Worm (Caenorhabditis elegans): ENCODE measurements around the gene col-160.

Gene col-160

DNA sequence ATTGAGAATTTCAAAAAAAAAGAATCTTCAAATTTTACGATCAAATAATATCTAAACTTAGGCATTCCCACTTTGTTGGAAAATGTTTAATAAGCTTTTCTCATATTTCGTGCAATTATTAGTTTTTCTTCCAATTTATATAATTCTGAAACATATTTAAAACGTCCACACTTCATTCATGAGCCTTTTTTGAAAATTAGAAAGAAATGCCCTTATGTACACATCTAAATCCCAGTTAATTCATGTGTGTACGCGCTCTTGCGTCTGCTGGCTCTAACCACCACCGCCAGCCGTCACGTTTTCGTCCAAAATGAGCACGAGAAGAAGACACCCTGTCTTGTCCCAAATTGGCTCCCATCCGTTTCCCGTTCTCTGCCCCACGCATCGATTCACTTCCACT is 35.4 kb downstream of the col-160 start:
- TF ChIP-seq unc-55 (GFP tag; optimal IDR thresholded peaks at IDR 0.05) (peak; percentile 6), sma-9 (GFP tag; optimal IDR thresholded peaks at IDR 0.05) (no peak), sma-9 (tag; optimal IDR thresholded peaks at IDR 0.05) (no peak), R02D3.7 (tag; optimal IDR thresholded peaks at IDR 0.05) (no peak), zag-1 (tag; optimal IDR thresholded peaks at IDR 0.05) (peak; percentile 35)

DNA sequence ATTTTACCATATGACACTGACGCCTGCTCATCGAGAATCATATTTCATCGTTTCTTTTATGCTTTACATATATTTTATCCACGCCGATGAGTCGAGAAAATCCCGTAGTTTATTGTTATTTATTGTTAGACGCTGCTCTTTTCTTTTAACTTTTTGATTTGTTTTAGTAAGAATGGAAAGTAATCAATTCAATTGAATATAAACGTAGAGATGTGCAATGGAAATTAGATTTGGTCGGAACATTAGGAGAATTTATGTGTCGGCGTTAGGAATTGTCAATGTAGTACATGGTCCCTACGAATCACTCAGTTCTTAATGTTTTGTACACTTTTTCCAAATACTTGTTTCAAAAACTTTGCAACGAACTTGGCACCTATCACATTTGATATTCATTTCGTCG is 36.7 kb downstream of the col-160 start:
- TF ChIP-seq elt-3 (tag; optimal IDR thresholded peaks at IDR 0.05) (no peak), fos-1 (tag; optimal IDR thresholded peaks at IDR 0.05) (no peak), unc-62 (GFP tag; optimal IDR thresholded peaks at IDR 0.05) (no peak), crh-2 (tag; optimal IDR thresholded peaks at IDR 0.05) (no peak), ztf-1 (GFP tag; conservative IDR thresholded peaks at IDR 0.05) (no peak), unc-55 (GFP tag; optimal IDR thresholded peaks at IDR 0.05) (no peak), nhr-77 (tag; optimal IDR thresholded peaks at IDR 0.05) (no peak), lin-13 (GFP tag; optimal IDR thresholded peaks at IDR 0.05) (no peak), F13H6.1 (tag; optimal IDR thresholded peaks at IDR 0.05) (no peak), ztf-11 (tag; optimal IDR thresholded peaks at IDR 0.05) (no peak), zag-1 (tag; optimal IDR thresholded peaks at IDR 0.05) (no peak), elt-1 (tag; optimal IDR thresholded peaks at IDR 0.05) (no peak), sma-9 (GFP tag; optimal IDR thresholded peaks at IDR 0.05) (no peak), sma-9 (tag; optimal IDR thresholded peaks at IDR 0.05) (no peak), gmeb-1 (tag; optimal IDR thresholded peaks at IDR 0.05) (no peak)

DNA sequence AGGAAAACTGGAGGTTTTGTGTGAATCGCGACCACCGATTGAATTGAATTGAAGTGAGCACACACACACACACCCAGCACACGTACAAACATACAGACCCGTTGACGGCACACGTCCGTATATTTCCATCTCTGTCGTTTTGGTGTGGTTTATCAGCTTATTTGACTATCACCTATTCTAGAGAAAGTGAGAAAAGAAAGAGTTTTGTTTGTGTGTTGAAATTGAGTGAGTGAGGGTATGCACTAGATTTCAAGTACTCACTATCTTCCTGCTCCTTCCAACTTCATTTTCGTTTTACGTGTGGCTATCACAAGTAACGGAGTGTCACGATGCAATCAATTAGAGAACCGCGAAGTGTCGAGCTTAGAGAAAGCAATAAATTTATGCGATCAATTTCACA is 38.1 kb downstream of the col-160 start:
- TF ChIP-seq ceh-82 (tag; optimal IDR thresholded peaks at IDR 0.05) (no peak), nhr-21 (tag; optimal IDR thresholded peaks at IDR 0.05) (no peak), crh-2 (tag; optimal IDR thresholded peaks at IDR 0.05) (peak; percentile 19), dmd-4 (tag; optimal IDR thresholded peaks at IDR 0.05) (no peak), peb-1 (tag; optimal IDR thresholded peaks at IDR 0.05) (no peak), zag-1 (tag; optimal IDR thresholded peaks at IDR 0.05) (no peak), nhr-129 (tag; optimal IDR thresholded peaks at IDR 0.05) (peak; percentile 28), elt-1 (tag; optimal IDR thresholded peaks at IDR 0.05) (no peak), lin-39 (tag; optimal IDR thresholded peaks at IDR 0.05) (no peak), ceh-16 (tag; optimal IDR thresholded peaks at IDR 0.05) (no peak), alr-1 (tag; optimal IDR thresholded peaks at IDR 0.05) (no peak), fos-1 (tag; optimal IDR thresholded peaks at IDR 0.05) (peak; percentile 88), nhr-25 (tag; optimal IDR thresholded peaks at IDR 0.05) (no peak), sma-9 (GFP tag; optimal IDR thresholded peaks at IDR 0.05) (peak; percentile 19), sma-9 (tag; optimal IDR thresholded peaks at IDR 0.05) (no peak), lin-11 (tag; optimal IDR thresholded peaks at IDR 0.05) (no peak), unc-55 (GFP tag; optimal IDR thresholded peaks at IDR 0.05) (no peak), aly-2 (tag; optimal IDR thresholded peaks at IDR 0.05) (no peak), sem-4 (tag; optimal IDR thresholded peaks at IDR 0.05) (no peak), ztf-4 (tag; optimal IDR thresholded peaks at IDR 0.05) (no peak), gmeb-1 (tag; optimal IDR thresholded peaks at IDR 0.05) (peak; percentile 34), snpc-4 (tag; optimal IDR thresholded peaks at IDR 0.05) (no peak), C34F6.9 (tag; optimal IDR thresholded peaks at IDR 0.05) (no peak), egl-27 (tag; optimal IDR thresholded peaks at IDR 0.05) (no peak), mdl-1 (tag; optimal IDR thresholded peaks at IDR 0.05) (no peak), nhr-23 (tag; optimal IDR thresholded peaks at IDR 0.05) (no peak), Y55F3AM.14 (GFP tag; optimal IDR thresholded peaks at IDR 0.05) (no peak), unc-62 (GFP tag; optimal IDR thresholded peaks at IDR 0.05) (no peak), elt-3 (tag; optimal IDR thresholded peaks at IDR 0.05) (no peak), ZK546.5 (tag; optimal IDR thresholded peaks at IDR 0.05) (no peak), nhr-77 (tag; optimal IDR thresholded peaks at IDR 0.05) (no peak), F13H6.1 (tag; optimal IDR thresholded peaks at IDR 0.05) (no peak), nhr-6 (tag; optimal IDR thresholded peaks at IDR 0.05) (no peak), ztf-11 (tag; optimal IDR thresholded peaks at IDR 0.05) (no peak), unc-39 (tag; optimal IDR thresholded peaks at IDR 0.05) (no peak), sma-3 (GFP tag; optimal IDR thresholded peaks at IDR 0.05) (peak; percentile 18), blmp-1 (tag; optimal IDR thresholded peaks at IDR 0.05; ENCODE audit: insufficient read depth) (no peak), lsy-2 (tag; optimal IDR thresholded peaks at IDR 0.05) (no peak), R02D3.7 (tag; optimal IDR thresholded peaks at IDR 0.05) (no peak), mbf-1 (tag; optimal IDR thresholded peaks at IDR 0.05) (no peak), mab-5 (tag; optimal IDR thresholded peaks at IDR 0.05) (no peak), nhr-10 (tag; optimal IDR thresholded peaks at IDR 0.05) (no peak), ama-1 (optimal IDR thresholded peaks at IDR 0.05) (no peak), ztf-1 (GFP tag; conservative IDR thresholded peaks at IDR 0.05) (no peak), lin-13 (GFP tag; optimal IDR thresholded peaks at IDR 0.05) (no peak), skn-1 (tag; optimal IDR thresholded peaks at IDR 0.05) (no peak), nhr-237 (tag; optimal IDR thresholded peaks at IDR 0.05) (no peak), nhr-11 (tag; optimal IDR thresholded peaks at IDR 0.05) (no peak), nhr-12 (tag; optimal IDR thresholded peaks at IDR 0.05) (no peak)
